Worm (Caenorhabditis elegans) whole organism, mixed stage, embryonic: ENCODE data around the gene ccch-1.

Experiments used
- M03D4.4 ChIP-seq: sonication (generic microtip); optimal IDR thresholded peaks from 2 replicates; lab custom pipeline; 2017; ENCODE audit warnings: mild to moderate bottlenecking, missing genetic modification characterization, missing compliant biosample characterization
- bed-3 ChIP-seq: fragments of 200-800 bp; sonication (Bioruptor generic); optimal IDR thresholded peaks from 3 replicates; lab custom pipeline; 2018; ENCODE audit warnings: mild to moderate bottlenecking, missing genetic modification characterization, moderate library complexity, missing compliant biosample characterization
- blmp-1 ChIP-seq: fragments of 150-350 bp; optimal IDR thresholded peaks from 2 replicates; lab custom pipeline; 2014; ENCODE audit warnings: missing biosample characterization, missing genetic modification characterization
- ceh-39 ChIP-seq: fragments of 150-350 bp; optimal IDR thresholded peaks from 2 replicates; lab custom pipeline; 2014; ENCODE audit warnings: missing biosample characterization, missing genetic modification characterization
- ceh-83 ChIP-seq: fragments of 200-800 bp; sonication (Bioruptor generic); optimal IDR thresholded peaks from 2 replicates; lab custom pipeline; 2018; ENCODE audit warnings: mild to moderate bottlenecking, missing genetic modification characterization, missing compliant biosample characterization
- ces-1 ChIP-seq: fragments of 150-350 bp; optimal IDR thresholded peaks from 2 replicates; lab custom pipeline; 2014; ENCODE audit warnings: missing biosample characterization, missing genetic modification reagents, missing genetic modification characterization
- elt-1 ChIP-seq: sonication (generic microtip); optimal IDR thresholded peaks from 2 replicates; lab custom pipeline; 2017; ENCODE audit warnings: missing genetic modification characterization, mild to moderate bottlenecking, missing compliant biosample characterization, antibody characterized with exemption, moderate library complexity, borderline replicate concordance; ENCODE audit not compliant: insufficient read depth
- elt-3 ChIP-seq: fragments of 150-350 bp; optimal IDR thresholded peaks from 2 replicates; lab custom pipeline; 2014; ENCODE audit warnings: missing biosample characterization, missing genetic modification characterization
- flh-1 ChIP-seq: fragments of 200-800 bp; sonication (Bioruptor generic); optimal IDR thresholded peaks from 2 replicates; lab custom pipeline; 2018; ENCODE audit warnings: mild to moderate bottlenecking, missing genetic modification characterization, moderate library complexity, missing compliant biosample characterization
- ham-2 ChIP-seq: fragments of 200-800 bp; sonication (Bioruptor generic); optimal IDR thresholded peaks from 2 replicates; lab custom pipeline; 2018; ENCODE audit warnings: mild to moderate bottlenecking, missing genetic modification characterization, missing compliant biosample characterization
- hlh-1 ChIP-seq: fragments of 150-350 bp; optimal IDR thresholded peaks from 2 replicates; lab custom pipeline; 2014; ENCODE audit warnings: missing biosample characterization, missing genetic modification reagents, missing genetic modification characterization
- lin-13 ChIP-seq: fragments of 150-350 bp; optimal IDR thresholded peaks from 2 replicates; lab custom pipeline; 2014; ENCODE audit warnings: missing biosample characterization, missing genetic modification characterization
- lin-32 ChIP-seq: fragments of 200-800 bp; sonication (Bioruptor generic); optimal IDR thresholded peaks from 2 replicates; lab custom pipeline; 2018; ENCODE audit warnings: mild to moderate bottlenecking, missing genetic modification characterization, missing compliant biosample characterization
- lsy-2 ChIP-seq: fragments of 150-350 bp; optimal IDR thresholded peaks from 2 replicates; lab custom pipeline; 2014; ENCODE audit warnings: missing biosample characterization, missing genetic modification characterization
- mep-1 ChIP-seq: fragments of 150-350 bp; optimal IDR thresholded peaks from 2 replicates; lab custom pipeline; 2017; ENCODE audit warnings: missing biosample characterization, missing genetic modification reagents, missing genetic modification characterization, inconsistent platforms
- mls-2 ChIP-seq: sonication (generic microtip); optimal IDR thresholded peaks from 2 replicates; lab custom pipeline; 2016; ENCODE audit warnings: mild to moderate bottlenecking, missing genetic modification characterization, moderate library complexity, missing compliant biosample characterization
- nhr-12 ChIP-seq: fragments of 150-350 bp; optimal IDR thresholded peaks from 2 replicates; lab custom pipeline; 2014; ENCODE audit warnings: missing biosample characterization, missing genetic modification characterization
- nhr-237 ChIP-seq: fragments of 150-350 bp; optimal IDR thresholded peaks from 2 replicates; lab custom pipeline; 2014; ENCODE audit warnings: missing biosample characterization, missing genetic modification characterization
- nhr-28 ChIP-seq: fragments of 150-350 bp; optimal IDR thresholded peaks from 2 replicates; lab custom pipeline; 2014; ENCODE audit warnings: missing biosample characterization, missing genetic modification characterization
- nhr-76 ChIP-seq: sonication (generic microtip); optimal IDR thresholded peaks from 2 replicates; lab custom pipeline; 2017; ENCODE audit warnings: missing biosample characterization, missing genetic modification characterization
- pha-4 ChIP-seq: fragments of 150-350 bp; optimal IDR thresholded peaks from 2 replicates; lab custom pipeline; 2018; ENCODE audit warnings: missing biosample characterization, missing genetic modification reagents, missing genetic modification characterization
- sem-2 ChIP-seq: fragments of 200-800 bp; sonication (Bioruptor generic); optimal IDR thresholded peaks from 2 replicates; lab custom pipeline; 2018; ENCODE audit warnings: mild to moderate bottlenecking, missing genetic modification characterization, missing compliant biosample characterization
- snpc-4 ChIP-seq: fragments of 150-350 bp; optimal IDR thresholded peaks from 2 replicates; lab custom pipeline; 2014; ENCODE audit warnings: missing biosample characterization, missing genetic modification characterization
- tbx-8 ChIP-seq: fragments of 200-800 bp; sonication (Bioruptor generic); optimal IDR thresholded peaks from 2 replicates; lab custom pipeline; 2018; ENCODE audit warnings: mild to moderate bottlenecking, missing genetic modification characterization, moderate library complexity, missing compliant biosample characterization
- unc-120 ChIP-seq: sonication (generic microtip); optimal IDR thresholded peaks from 2 replicates; lab custom pipeline; 2017; ENCODE audit warnings: missing genetic modification characterization, missing compliant biosample characterization; ENCODE audit not compliant: poor library complexity, severe bottlenecking
- unc-39 ChIP-seq: fragments of 150-350 bp; optimal IDR thresholded peaks from 2 replicates; lab custom pipeline; 2014; ENCODE audit warnings: missing biosample characterization, missing genetic modification characterization
- ztf-11 ChIP-seq: fragments of 150-350 bp; optimal IDR thresholded peaks from 2 replicates; lab custom pipeline; 2014; ENCODE audit warnings: missing biosample characterization, missing genetic modification characterization

ccch-1 gene

ce11 chrV:11533365-11533949 is 5.8 kb downstream of the ccch-1 start:
- TF ChIP-seq blmp-1 (tag; lab: Kevin White, UChicago) (no peak), hlh-1 (tag; lab: Kevin White, UChicago) (no peak), ces-1 (no peak), ceh-39 (tag; lab: Kevin White, UChicago) (no peak), snpc-4 (tag; lab: Kevin White, UChicago) (no peak), ztf-11 (tag; lab: Kevin White, UChicago) (no peak), lin-13 (tag; lab: Kevin White, UChicago) (no peak), elt-1 (tag; lab: Kevin White, UChicago) (no peak)
- TF ChIP-seq, all 35 proteins: peak for 0

ce11 chrV:11534495-11535189 is 7.0 kb downstream of the ccch-1 start:
- TF ChIP-seq unc-120 (tag; lab: Kevin White, UChicago) (peak; percentile 11), sem-2 (GFP tag; lab: Kevin White, UChicago) (no peak), elt-3 (tag; lab: Kevin White, UChicago) (no peak), bed-3 (GFP tag; lab: Kevin White, UChicago) (no peak), ces-1 (no peak), blmp-1 (tag; lab: Kevin White, UChicago) (peak; percentile 41), elt-1 (tag; lab: Kevin White, UChicago) (no peak), lsy-2 (tag; lab: Kevin White, UChicago) (no peak), snpc-4 (tag; lab: Kevin White, UChicago) (no peak), pha-4 (tag; lab: Kevin White, UChicago) (no peak), hlh-1 (tag; lab: Kevin White, UChicago) (peak; percentile 97)

ce11 chrV:11535504-11536062 is 8.0 kb downstream of the ccch-1 start:
- TF ChIP-seq ceh-39 (tag; lab: Kevin White, UChicago), result no peak
- no peak for TF ChIP-seq nhr-237 (tag; lab: Kevin White, UChicago)
- TF ChIP-seq flh-1, result no peak
- TF ChIP-seq M03D4.4 (tag; lab: Kevin White, UChicago), result no peak
- TF ChIP-seq unc-120 (tag; lab: Kevin White, UChicago), result peak; percentile 78
- TF ChIP-seq tbx-8 (GFP tag; lab: Kevin White, UChicago), result no peak
- TF ChIP-seq hlh-1 (tag; lab: Kevin White, UChicago), result peak; percentile 80
- TF ChIP-seq nhr-12 (tag; lab: Kevin White, UChicago), result no peak
- no peak for TF ChIP-seq ceh-83 (GFP tag; lab: Kevin White, UChicago)
- TF ChIP-seq, all 35 proteins: peak for 2

ce11 chrV:11536667-11537066 is 9.0 kb downstream of the ccch-1 start:
- TF ChIP-seq ces-1, result peak; percentile 5
- no peak for TF ChIP-seq nhr-76 (tag; lab: Kevin White, UChicago)

ce11 chrV:11539502-11539901 is 11.9 kb downstream of the ccch-1 start:
- TF ChIP-seq hlh-1 (tag; lab: Kevin White, UChicago), result no peak
- TF ChIP-seq elt-3 (tag; lab: Kevin White, UChicago), result no peak
- TF ChIP-seq M03D4.4 (tag; lab: Kevin White, UChicago), result no peak
- no peak for TF ChIP-seq unc-120 (tag; lab: Kevin White, UChicago)
- TF ChIP-seq unc-39, result no peak

ce11 chrV:11541284-11541683 is 13.7 kb downstream of the ccch-1 start:
- no peak for TF ChIP-seq mls-2 (tag; lab: Kevin White, UChicago)
- no peak for TF ChIP-seq nhr-237 (tag; lab: Kevin White, UChicago)
- TF ChIP-seq ham-2, result no peak
- TF ChIP-seq mep-1 (tag; lab: Kevin White, UChicago), result no peak
- no peak for TF ChIP-seq lin-32 (GFP tag; lab: Kevin White, UChicago)
- TF ChIP-seq nhr-28 (tag; lab: Kevin White, UChicago), result no peak
- peak; percentile 31 for TF ChIP-seq unc-120 (tag; lab: Kevin White, UChicago)
- TF ChIP-seq, all 35 proteins: peak for 1
